Fruit fly (Drosophila melanogaster) whole organism, embryonic: ENCODE data around the gene ATPsyngamma.

Source experiments
- Ada2b ChIP-seq: fragments of 200-800 bp; sonication (Bioruptor generic); IDR thresholded peaks from 2 replicates; pipeline ENCODE4 v1.3.6; 2022; ENCODE audit warnings: missing biosample characterization, missing genetic modification characterization
- B-H1 ChIP-seq: fragments of 200-800 bp; sonication (Bioruptor generic); IDR thresholded peaks from 3 replicates; pipeline ENCODE4 v1.3.6; 2022; ENCODE audit warnings: missing biosample characterization, missing genetic modification characterization
- BtbVII ChIP-seq: fragments of 200-800 bp; sonication (Bioruptor generic); optimal IDR thresholded peaks from 3 replicates; lab custom pipeline; 2017; ENCODE audit warnings: missing biosample characterization, mild to moderate bottlenecking, missing genetic modification characterization
- CG10267 ChIP-seq: fragments of 200-800 bp; sonication (Bioruptor generic); optimal IDR thresholded peaks from 2 replicates; lab custom pipeline; 2018; ENCODE audit warnings: missing biosample characterization, mild to moderate bottlenecking, missing genetic modification characterization, moderate library complexity
- CG11504 ChIP-seq: fragments of 200-800 bp; sonication (Bioruptor generic); optimal IDR thresholded peaks from 3 replicates; lab custom pipeline; 2019; ENCODE audit warnings: missing biosample characterization, mild to moderate bottlenecking, missing genetic modification characterization, moderate library complexity
- CG11723 ChIP-seq: fragments of 200-800 bp; sonication (Bioruptor generic); optimal IDR thresholded peaks from 2 replicates; lab custom pipeline; 2017; ENCODE audit warnings: missing biosample characterization, mild to moderate bottlenecking, missing genetic modification characterization
- CG12104 ChIP-seq: fragments of 200-800 bp; sonication (Bioruptor generic); optimal IDR thresholded peaks from 3 replicates; lab custom pipeline; 2016; ENCODE audit warnings: missing biosample characterization, missing genetic modification characterization
- CG14710 ChIP-seq: fragments of 200-800 bp; sonication (Bioruptor generic); optimal IDR thresholded peaks from 3 replicates; lab custom pipeline; 2019; ENCODE audit warnings: missing biosample characterization, mild to moderate bottlenecking, missing genetic modification characterization, moderate library complexity
- CG15479 ChIP-seq: fragments of 200-800 bp; sonication (Bioruptor generic); optimal IDR thresholded peaks from 3 replicates; lab custom pipeline; 2019; ENCODE audit warnings: missing biosample characterization, mild to moderate bottlenecking, missing genetic modification characterization, moderate library complexity
- CG1603 ChIP-seq: fragments of 200-800 bp; sonication (Bioruptor generic); optimal IDR thresholded peaks from 2 replicates; lab custom pipeline; 2019; ENCODE audit warnings: missing biosample characterization, mild to moderate bottlenecking, missing genetic modification characterization, moderate library complexity
- CG18476 ChIP-seq: fragments of 200-800 bp; sonication (Bioruptor generic); optimal IDR thresholded peaks from 2 replicates; lab custom pipeline; 2016; ENCODE audit warnings: missing biosample characterization, mild to moderate bottlenecking, missing genetic modification characterization
- CG31365 ChIP-seq: fragments of 200-800 bp; sonication (Bioruptor generic); optimal IDR thresholded peaks from 2 replicates; lab custom pipeline; 2018; ENCODE audit warnings: missing biosample characterization, mild to moderate bottlenecking, missing genetic modification characterization
- CG33557 ChIP-seq: fragments of 200-800 bp; sonication (Bioruptor generic); optimal IDR thresholded peaks from 2 replicates; lab custom pipeline; 2019; ENCODE audit warnings: missing biosample characterization, mild to moderate bottlenecking, missing genetic modification characterization, moderate library complexity
- CG4404 ChIP-seq: fragments of 200-800 bp; sonication (Bioruptor generic); IDR thresholded peaks from 2 replicates; pipeline ENCODE4 v1.3.6; 2022; ENCODE audit warnings: missing biosample characterization, missing genetic modification characterization
- CG5953 ChIP-seq: fragments of 200-800 bp; sonication (Bioruptor generic); IDR thresholded peaks from 2 replicates; pipeline ENCODE4 v1.3.6; 2022; ENCODE audit warnings: missing biosample characterization, missing genetic modification characterization
- CG6654 ChIP-seq: fragments of 200-800 bp; sonication (Bioruptor generic); optimal IDR thresholded peaks from 2 replicates; lab custom pipeline; 2017; ENCODE audit warnings: missing biosample characterization, mild to moderate bottlenecking, missing genetic modification characterization
- CG8089 ChIP-seq: fragments of 200-800 bp; sonication (Bioruptor generic); optimal IDR thresholded peaks from 3 replicates; lab custom pipeline; 2016; ENCODE audit warnings: missing biosample characterization, missing genetic modification characterization
- CG9932 ChIP-seq: fragments of 200-800 bp; sonication (Bioruptor generic); IDR thresholded peaks from 2 replicates; pipeline ENCODE4 v1.3.6; 2022; ENCODE audit warnings: missing biosample characterization, missing genetic modification characterization
- CrebB ChIP-seq: fragments of 200-800 bp; sonication (Bioruptor generic); optimal IDR thresholded peaks from 3 replicates; lab custom pipeline; 2018; ENCODE audit warnings: missing biosample characterization, mild to moderate bottlenecking, missing genetic modification characterization
- Dbx ChIP-seq: fragments of 200-800 bp; sonication (Bioruptor generic); IDR thresholded peaks from 3 replicates; pipeline ENCODE4 v1.3.6; 2022; ENCODE audit warnings: missing biosample characterization, missing genetic modification characterization
- Dp ChIP-seq: fragments of 200-800 bp; sonication (Bioruptor generic); optimal IDR thresholded peaks from 2 replicates; lab custom pipeline; 2018; ENCODE audit warnings: missing biosample characterization, mild to moderate bottlenecking, missing genetic modification characterization, moderate library complexity
- HLH4C ChIP-seq: fragments of 200-800 bp; sonication (Bioruptor generic); IDR thresholded peaks from 3 replicates; pipeline ENCODE4 v1.3.6; 2022; ENCODE audit warnings: missing biosample characterization, missing genetic modification characterization; ENCODE audit not compliant: partially characterized antibody
- Hr78 ChIP-seq, 2 experiments: fragments of 200-800 bp in 1 of 2; fragments of >200 bp in 1 of 2; sonication (Bioruptor generic) in 1 of 2; optimal IDR thresholded peaks; 2 replicates each; lab custom pipeline; 2017 to 2019; ENCODE audit warnings: missing biosample characterization in 2 of 2, missing genetic modification characterization in 2 of 2, mild to moderate bottlenecking in 1 of 2, moderate library complexity in 1 of 2
- Hsf ChIP-seq: fragments of 200-800 bp; sonication (Bioruptor generic); optimal IDR thresholded peaks from 3 replicates; lab custom pipeline; 2016; ENCODE audit warnings: missing biosample characterization, missing genetic modification characterization
- Mes4 ChIP-seq: fragments of 200-800 bp; sonication (Bioruptor generic); optimal IDR thresholded peaks from 2 replicates; lab custom pipeline; 2016; ENCODE audit warnings: missing biosample characterization, missing genetic modification characterization
- Mrtf ChIP-seq: fragments of 200-800 bp; sonication (Bioruptor generic); IDR thresholded peaks from 3 replicates; pipeline ENCODE4 v1.3.6; 2022; ENCODE audit warnings: missing biosample characterization, missing genetic modification characterization
- Pdp1 ChIP-seq, 2 experiments: fragments of 200-800 bp; sonication (Bioruptor generic); optimal IDR thresholded peaks; 3 replicates each; lab custom pipeline; 2016; ENCODE audit warnings: missing biosample characterization in 2 of 2, missing genetic modification characterization in 2 of 2, mild to moderate bottlenecking in 1 of 2, moderate library complexity in 1 of 2
- Sin3A ChIP-seq: fragments of >200 bp; optimal IDR thresholded peaks from 2 replicates; lab custom pipeline; 2018
- Spps ChIP-seq: fragments of 200-800 bp; sonication (Bioruptor generic); optimal IDR thresholded peaks from 2 replicates; lab custom pipeline; 2018; ENCODE audit warnings: missing biosample characterization, mild to moderate bottlenecking, missing genetic modification characterization
- Usf ChIP-seq: fragments of 200-800 bp; sonication (Bioruptor generic); optimal IDR thresholded peaks from 2 replicates; lab custom pipeline; 2017; ENCODE audit warnings: missing genotype, missing biosample characterization, missing genetic modification characterization
- abd-A ChIP-seq: fragments of 200-800 bp; sonication (Bioruptor generic); optimal IDR thresholded peaks from 3 replicates; lab custom pipeline; 2019; ENCODE audit warnings: missing biosample characterization, mild to moderate bottlenecking, missing genetic modification characterization, moderate library complexity
- ac ChIP-seq: fragments of 200-800 bp; sonication (Bioruptor generic); optimal IDR thresholded peaks from 3 replicates; lab custom pipeline; 2017; ENCODE audit warnings: missing biosample characterization, mild to moderate bottlenecking, missing genetic modification characterization
- bbx ChIP-seq: fragments of 200-800 bp; sonication (Bioruptor generic); IDR thresholded peaks from 2 replicates; pipeline ENCODE4 v1.3.6; 2022; ENCODE audit warnings: missing biosample characterization, missing genetic modification characterization; ENCODE audit not compliant: partially characterized antibody
- bowl ChIP-seq: fragments of 200-800 bp; sonication (Bioruptor generic); IDR thresholded peaks from 2 replicates; pipeline ENCODE4 v1.3.6; 2022; ENCODE audit warnings: missing biosample characterization, missing genetic modification characterization
- br ChIP-seq: fragments of >200 bp; optimal IDR thresholded peaks from 2 replicates; lab custom pipeline; 2017
- bsh ChIP-seq, 2 experiments: fragments of 200-800 bp; sonication (Bioruptor generic); optimal IDR thresholded peaks; 2 replicates each; lab custom pipeline; 2017 to 2018; ENCODE audit warnings: mild to moderate bottlenecking in 2 of 2, missing biosample characterization in 2 of 2, missing genetic modification characterization in 2 of 2, moderate library complexity in 1 of 2
- cas ChIP-seq: fragments of 200-800 bp; sonication (Bioruptor generic); IDR thresholded peaks from 2 replicates; pipeline ENCODE4 v1.3.6; 2022; ENCODE audit warnings: missing biosample characterization, missing genetic modification characterization
- ci ChIP-seq: fragments of 200-800 bp; sonication (Bioruptor generic); IDR thresholded peaks from 3 replicates; pipeline ENCODE4 v1.3.6; 2022; ENCODE audit warnings: missing biosample characterization, missing genetic modification characterization
- cwo ChIP-seq: fragments of 200-800 bp; sonication (Bioruptor generic); optimal IDR thresholded peaks from 3 replicates; lab custom pipeline; 2017; ENCODE audit warnings: missing biosample characterization, missing genetic modification characterization, mild to moderate bottlenecking, moderate library complexity, missing genetic modification reagents
- da ChIP-seq: fragments of 200-800 bp; sonication (Bioruptor generic); optimal IDR thresholded peaks from 2 replicates; lab custom pipeline; 2016; ENCODE audit warnings: missing biosample characterization, missing genetic modification characterization
- dimm ChIP-seq: fragments of 200-800 bp; sonication (Bioruptor generic); IDR thresholded peaks from 2 replicates; pipeline ENCODE4 v1.3.6; 2022; ENCODE audit warnings: missing biosample characterization, missing genetic modification characterization
- dmrt11E ChIP-seq: fragments of 200-800 bp; sonication (Bioruptor generic); optimal IDR thresholded peaks from 3 replicates; lab custom pipeline; 2018; ENCODE audit warnings: missing biosample characterization, mild to moderate bottlenecking, missing genetic modification characterization, moderate library complexity
- fd102C ChIP-seq: fragments of 200-800 bp; sonication (Bioruptor generic); optimal IDR thresholded peaks from 2 replicates; lab custom pipeline; 2018; ENCODE audit warnings: missing biosample characterization, mild to moderate bottlenecking, missing genetic modification characterization, moderate library complexity
- ken ChIP-seq: fragments of 200-800 bp; sonication (Bioruptor generic); IDR thresholded peaks from 3 replicates; pipeline ENCODE4 v1.3.6; 2022; ENCODE audit warnings: missing biosample characterization, missing genetic modification characterization
- otp ChIP-seq: fragments of 200-800 bp; sonication (Bioruptor generic); IDR thresholded peaks from 3 replicates; pipeline ENCODE4, ENCODE4 v1.3.6; 2022; ENCODE audit warnings: missing biosample characterization, missing genetic modification characterization
- phol ChIP-seq: fragments of 200-800 bp; sonication (Bioruptor generic); optimal IDR thresholded peaks from 3 replicates; lab custom pipeline; 2018; ENCODE audit warnings: missing biosample characterization, mild to moderate bottlenecking, missing genetic modification characterization, moderate library complexity
- sqz ChIP-seq: fragments of 200-800 bp; sonication (Bioruptor generic); optimal IDR thresholded peaks from 3 replicates; lab custom pipeline; 2018; ENCODE audit warnings: missing biosample characterization, mild to moderate bottlenecking, missing genetic modification characterization
- tio ChIP-seq: fragments of 200-800 bp; sonication (Bioruptor generic); optimal IDR thresholded peaks from 2 replicates; lab custom pipeline; 2017; ENCODE audit warnings: missing biosample characterization, missing genetic modification characterization, inconsistent platforms
- yki ChIP-seq: fragments of >200 bp; optimal IDR thresholded peaks from 3 replicates; lab custom pipeline; 2018
- zen ChIP-seq: fragments of 200-800 bp; sonication (Bioruptor generic); optimal IDR thresholded peaks from 3 replicates; lab custom pipeline; 2018; ENCODE audit warnings: missing biosample characterization, mild to moderate bottlenecking, missing genetic modification characterization, moderate library complexity

The ATPsyngamma gene

DNA sequence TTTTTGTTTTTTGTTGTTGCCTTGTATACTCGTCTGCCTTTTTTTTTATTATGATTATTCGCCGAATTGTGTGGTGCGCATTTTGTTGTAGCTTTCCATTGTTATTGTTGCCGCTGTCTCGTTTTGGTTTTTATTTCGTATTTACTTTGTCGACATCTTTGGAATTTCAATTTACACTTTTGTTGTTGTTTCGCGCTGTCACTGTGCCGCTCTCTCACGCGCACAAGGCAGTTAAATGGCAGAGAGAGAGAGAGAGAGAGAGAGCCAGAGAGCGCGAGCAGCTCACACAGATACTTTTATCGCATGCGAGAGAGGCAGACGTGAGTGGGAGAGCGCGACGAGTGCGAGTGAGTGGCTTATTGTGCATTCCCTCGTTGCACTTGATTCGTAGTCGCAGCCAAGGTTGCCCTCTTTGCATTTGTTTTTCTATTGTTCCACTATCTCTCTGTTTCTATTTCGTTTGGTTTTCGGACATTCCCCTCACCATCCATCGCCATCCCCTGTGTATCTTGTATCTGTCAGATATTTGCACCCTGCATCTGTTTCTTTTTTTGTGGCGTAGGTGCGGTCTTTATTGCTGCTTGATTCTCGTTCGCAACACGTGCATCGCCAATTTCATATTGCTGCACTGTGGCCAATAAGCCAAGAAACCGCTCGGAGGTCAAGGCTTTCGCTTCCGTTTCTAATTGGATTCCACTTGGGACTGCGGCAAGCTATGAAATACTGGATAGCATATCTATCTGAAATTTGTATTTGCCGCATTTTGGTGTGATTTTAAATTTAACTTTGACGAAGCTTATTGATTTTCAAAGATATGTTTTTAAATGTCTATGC, 25.6 kb upstream of the ATPsyngamma start (continued):
- TF ChIP-seq fd102C, result no peak
- no peak for TF ChIP-seq ac
- TF ChIP-seq Dbx (GFP tag; lab: Robert Waterston, UW), result peak; percentile 13; the same call in 1 of the 3 replicates
- no peak for TF ChIP-seq Hsf (GFP tag; lab: Kevin White, UChicago)
- TF ChIP-seq Usf, result no peak
- TF ChIP-seq tio, result no peak
- TF ChIP-seq Ada2b (GFP tag; lab: Robert Waterston, UW), result no peak
- no peak for TF ChIP-seq CG9932 (GFP tag; lab: Robert Waterston, UW)
- peak; percentile 54 for TF ChIP-seq sqz (GFP tag; lab: Kevin White, UChicago)
- TF ChIP-seq BtbVII (GFP tag; lab: Kevin White, UChicago), result peak; percentile 26
- peak in 1 of 2 experiments; percentile 9 for TF ChIP-seq bsh (GFP tag; optimal IDR thresholded peaks at IDR 0.05; lab: Kevin White, UChicago)
- peak; percentile 76 for TF ChIP-seq abd-A (tag; lab: Kevin White, UChicago)
- no peak for TF ChIP-seq CG14710
- TF ChIP-seq CG6654 (GFP tag; lab: Kevin White, UChicago), result no peak
- peak; percentile 88 for TF ChIP-seq CG15479 (GFP tag; lab: Kevin White, UChicago)
- TF ChIP-seq CG1603 (tag; lab: Kevin White, UChicago), result no peak
- peak; percentile 71 for TF ChIP-seq bbx (GFP tag; lab: Robert Waterston, UW)
- TF ChIP-seq otp (GFP tag; lab: Robert Waterston, UW), result no peak
- no peak for TF ChIP-seq phol (tag; lab: Kevin White, UChicago)
- TF ChIP-seq CG11723 (GFP tag; lab: Kevin White, UChicago), result no peak
- no peak for TF ChIP-seq Pdp1 (GFP tag; optimal IDR thresholded peaks at IDR 0.05; lab: Kevin White, UChicago)
- TF ChIP-seq Mrtf (GFP tag; lab: Robert Waterston, UW), result no peak
- no peak for TF ChIP-seq CG11504 (tag; lab: Kevin White, UChicago)
- no peak for TF ChIP-seq CG10267 (tag; lab: Kevin White, UChicago)
- no peak; the same call in 2 of the 3 replicates for TF ChIP-seq HLH4C (GFP tag; lab: Robert Waterston, UW)
- TF ChIP-seq yki, result peak; percentile 100
- no peak for TF ChIP-seq B-H1 (GFP tag; lab: Robert Waterston, UW)
- TF ChIP-seq br, result no peak
- no peak for TF ChIP-seq CG8089 (GFP tag; lab: Kevin White, UChicago)
- TF ChIP-seq cas, result no peak
- TF ChIP-seq dimm (GFP tag; lab: Robert Waterston, UW), result no peak
- TF ChIP-seq cwo (GFP tag; lab: Kevin White, UChicago), result no peak
- TF ChIP-seq Dp (GFP tag; lab: Kevin White, UChicago), result no peak
- TF ChIP-seq ci, result peak; percentile 57; the same call in 1 of the 3 replicates
- peak; percentile 56 for TF ChIP-seq CrebB (tag; lab: Kevin White, UChicago)
- no peak for TF ChIP-seq Sin3A (lab: Kevin White, UChicago)
- no peak for TF ChIP-seq dmrt11E (tag; lab: Kevin White, UChicago)
- TF ChIP-seq CG33557, result peak; percentile 43
- no peak for TF ChIP-seq CG5953
- TF ChIP-seq Hr78 (GFP tag; optimal IDR thresholded peaks at IDR 0.05; lab: Kevin White, UChicago), result no peak
- TF ChIP-seq CG18476 (GFP tag; lab: Kevin White, UChicago), result no peak
- no peak for TF ChIP-seq da (GFP tag; lab: Kevin White, UChicago)
- TF ChIP-seq ken (GFP tag; lab: Robert Waterston, UW), result no peak
- TF ChIP-seq CG12104 (GFP tag; lab: Kevin White, UChicago), result no peak
- no peak for TF ChIP-seq CG4404
- no peak for TF ChIP-seq zen (tag; lab: Kevin White, UChicago)
- no peak for TF ChIP-seq Mes4
- TF ChIP-seq bowl, result no peak
- TF ChIP-seq Spps, result no peak
- TF ChIP-seq CG31365 (tag; lab: Kevin White, UChicago), result no peak
